Worm (Caenorhabditis elegans) whole organism, midembryonic: Measurements from ENCODE around the gene cal-1.

Experiments
- T22C8.4 ChIP-seq: fragments of 200-800 bp; sonication (Bioruptor generic); IDR thresholded peaks from 2 replicates; pipeline ENCODE4 v1.3.6; 2022; ENCODE audit warnings: missing genetic modification characterization, missing compliant biosample characterization
- flt-1 ChIP-seq: fragments of 200-800 bp; sonication (Bioruptor generic); IDR thresholded peaks from 2 replicates; pipeline ENCODE4 v1.3.6; 2022; ENCODE audit warnings: missing genetic modification characterization, missing compliant biosample characterization
- ztf-23 ChIP-seq: fragments of 200-800 bp; sonication (Bioruptor generic); IDR thresholded peaks from 2 replicates; pipeline ENCODE4 v1.3.6; 2022; ENCODE audit warnings: missing genetic modification reagents, missing genetic modification characterization, missing compliant biosample characterization

ce11 chrV:12518770-12519169 lies 1.7 kb upstream of the cal-1 start:
- TF ChIP-seq flt-1 (GFP tag; lab: Robert Waterston, UW): no peak
- TF ChIP-seq ztf-23 (GFP tag; lab: Robert Waterston, UW): no peak
- no peak for TF ChIP-seq T22C8.4 (GFP tag; lab: Robert Waterston, UW)
